Worm (Caenorhabditis elegans) whole organism, L4 larva: ENCODE data around the gene dna-2.

Source experiments
- F26F4.8 ChIP-seq: fragments of 200-800 bp; sonication (Bioruptor generic); conservative IDR thresholded peaks from 2 replicates; pipeline ENCODE4 v1.3.6; 2022; ENCODE audit warnings: missing genetic modification characterization, missing compliant biosample characterization
- R02D3.7 ChIP-seq: fragments of 150-350 bp; sonication (generic microtip); optimal IDR thresholded peaks from 3 replicates; lab custom pipeline; 2014; ENCODE audit warnings: missing biosample characterization, missing genetic modification characterization
- T20F7.1 ChIP-seq: fragments of 200-800 bp; sonication (Bioruptor generic); optimal IDR thresholded peaks from 2 replicates; lab custom pipeline; 2018; ENCODE audit warnings: mild to moderate bottlenecking, missing genetic modification characterization, missing compliant biosample characterization
- Y48G9A.11 ChIP-seq: fragments of 200-800 bp; sonication (Bioruptor generic); IDR thresholded peaks from 2 replicates; pipeline ENCODE4 v1.3.6; 2022; ENCODE audit warnings: missing genetic modification reagents, missing genetic modification characterization, missing compliant biosample characterization
- Y5F2A.4 ChIP-seq: fragments of 200-800 bp; sonication (Bioruptor generic); optimal IDR thresholded peaks from 2 replicates; lab custom pipeline; 2018; ENCODE audit warnings: mild to moderate bottlenecking, missing genetic modification characterization, missing compliant biosample characterization
- Y75B8A.6 ChIP-seq: fragments of 200-800 bp; sonication (Bioruptor generic); IDR thresholded peaks from 2 replicates; pipeline ENCODE4 v1.3.6; 2022; ENCODE audit warnings: missing genetic modification reagents, missing genetic modification characterization, missing compliant biosample characterization
- aha-1 ChIP-seq: fragments of 150-350 bp; peaks from one replicate; lab custom pipeline; 2014; ENCODE audit warnings: missing biosample characterization, missing genetic modification characterization
- ama-1 ChIP-seq: fragments of 150-350 bp; optimal IDR thresholded peaks from 2 replicates; lab custom pipeline; 2014; ENCODE audit warnings: inconsistent platforms, mixed read lengths
- arid-1 ChIP-seq: fragments of 200-800 bp; sonication (Bioruptor generic); conservative IDR thresholded peaks from 2 replicates; pipeline ENCODE4 v1.3.6; 2022; ENCODE audit warnings: missing genetic modification reagents, missing genetic modification characterization, missing compliant biosample characterization
- attf-4 ChIP-seq: sonication (generic microtip); optimal IDR thresholded peaks from 3 replicates; lab custom pipeline; 2017; ENCODE audit warnings: missing biosample characterization, missing genetic modification characterization
- ceh-20 ChIP-seq: fragments of 200-800 bp; sonication (Bioruptor generic); IDR thresholded peaks from 2 replicates; pipeline ENCODE4 v1.3.6; 2022; ENCODE audit warnings: missing genetic modification reagents, missing genetic modification characterization, missing compliant biosample characterization
- ceh-82 ChIP-seq: sonication (generic microtip); optimal IDR thresholded peaks from 2 replicates; lab custom pipeline; 2017; ENCODE audit warnings: missing biosample characterization, missing genetic modification characterization
- daf-16 ChIP-seq, 3 experiments: sonication (generic microtip); optimal IDR thresholded peaks; 2 replicates each; lab custom pipeline; 2016 to 2017; ENCODE audit warnings: missing genetic modification characterization in 3 of 3, missing genetic modification reagents in 3 of 3, mild to moderate bottlenecking in 2 of 3, missing compliant biosample characterization in 2 of 3, missing biosample characterization in 1 of 3, moderate library complexity in 1 of 3
- dmd-6 ChIP-seq: fragments of 200-800 bp; sonication (Bioruptor generic); IDR thresholded peaks from 2 replicates; pipeline ENCODE4 v1.3.6; 2022; ENCODE audit warnings: missing genetic modification reagents, missing genetic modification characterization, missing compliant biosample characterization
- dmd-8 ChIP-seq: fragments of 200-800 bp; sonication (Bioruptor generic); IDR thresholded peaks from 2 replicates; pipeline ENCODE4 v1.3.6; 2022; ENCODE audit warnings: missing genetic modification characterization, missing compliant biosample characterization
- dmd-9 ChIP-seq: fragments of 200-800 bp; sonication (Bioruptor generic); IDR thresholded peaks from 2 replicates; pipeline ENCODE4 v1.3.6; 2022; ENCODE audit warnings: missing genetic modification reagents, missing genetic modification characterization, missing compliant biosample characterization
- dpl-1 ChIP-seq: fragments of 150-350 bp; optimal IDR thresholded peaks from 2 replicates; lab custom pipeline; 2014; ENCODE audit warnings: missing biosample characterization, missing genetic modification reagents, missing genetic modification characterization
- duxl-1 ChIP-seq: sonication (generic microtip); optimal IDR thresholded peaks from 2 replicates; lab custom pipeline; 2016; ENCODE audit warnings: mild to moderate bottlenecking, missing genetic modification characterization, moderate library complexity, missing compliant biosample characterization; ENCODE audit not compliant: poor library complexity
- dve-1 ChIP-seq: sonication (generic microtip); optimal IDR thresholded peaks from 2 replicates; lab custom pipeline; 2017; ENCODE audit warnings: antibody characterized with exemption, mild to moderate bottlenecking, missing genetic modification characterization, missing compliant biosample characterization; ENCODE audit not compliant: insufficient read depth
- hif-1 ChIP-seq, 2 experiments: sonication (generic microtip); optimal IDR thresholded peaks; 2 replicates each; lab custom pipeline; 2016 to 2017; ENCODE audit warnings: missing compliant biosample characterization in 2 of 2, missing genetic modification characterization in 2 of 2, missing genetic modification reagents in 2 of 2, missing genotype in 2 of 2, mild to moderate bottlenecking in 1 of 2
- hlh-30 ChIP-seq: sonication (generic microtip); optimal IDR thresholded peaks from 2 replicates; lab custom pipeline; 2017; ENCODE audit warnings: antibody characterized with exemption, mild to moderate bottlenecking, missing genetic modification characterization, missing compliant biosample characterization; ENCODE audit not compliant: insufficient read depth
- hmg-1.1 ChIP-seq: fragments of 200-800 bp; sonication (Bioruptor generic); IDR thresholded peaks from 2 replicates; pipeline ENCODE4 v1.3.6; 2022; ENCODE audit warnings: missing genetic modification reagents, missing genetic modification characterization, missing compliant biosample characterization
- lim-7 ChIP-seq: fragments of 200-800 bp; sonication (Bioruptor generic); IDR thresholded peaks from 2 replicates; pipeline ENCODE4 v1.3.6; 2022; ENCODE audit warnings: missing genetic modification characterization, missing compliant biosample characterization
- lin-38 ChIP-seq: fragments of 200-800 bp; sonication (Bioruptor generic); IDR thresholded peaks from 2 replicates; pipeline ENCODE4 v1.3.6; 2022; ENCODE audit warnings: missing genetic modification reagents, missing genetic modification characterization, missing compliant biosample characterization
- lir-3 ChIP-seq: sonication (generic microtip); optimal IDR thresholded peaks from 2 replicates; lab custom pipeline; 2016; ENCODE audit warnings: mild to moderate bottlenecking, missing genetic modification characterization, missing compliant biosample characterization
- mdl-1 ChIP-seq, 2 experiments: fragments of 150-350 bp in 1 of 2; sonication (generic microtip) in 1 of 2; optimal IDR thresholded peaks; 2 replicates each; lab custom pipeline; 2014 to 2017; ENCODE audit warnings: missing biosample characterization in 2 of 2, missing genetic modification characterization in 2 of 2
- mxl-3 ChIP-seq: fragments of 200-800 bp; sonication (Bioruptor generic); optimal IDR thresholded peaks from 2 replicates; lab custom pipeline; 2018; ENCODE audit warnings: mild to moderate bottlenecking, missing genetic modification characterization, missing compliant biosample characterization
- nhr-11 ChIP-seq: fragments of 150-350 bp; optimal IDR thresholded peaks from 2 replicates; lab custom pipeline; 2014; ENCODE audit warnings: missing biosample characterization, missing genetic modification characterization
- nhr-237 ChIP-seq: sonication (generic microtip); optimal IDR thresholded peaks from 2 replicates; lab custom pipeline; 2017; ENCODE audit warnings: missing biosample characterization, missing genetic modification characterization
- nhr-25 ChIP-seq: sonication (generic microtip); optimal IDR thresholded peaks from 2 replicates; lab custom pipeline; 2017; ENCODE audit warnings: missing genetic modification characterization, mild to moderate bottlenecking, missing compliant biosample characterization, antibody characterized with exemption, moderate library complexity, borderline replicate concordance; ENCODE audit not compliant: insufficient read depth
- nhr-28 ChIP-seq: fragments of 150-350 bp; optimal IDR thresholded peaks from 2 replicates; lab custom pipeline; 2014; ENCODE audit warnings: missing biosample characterization, missing genetic modification characterization
- nhr-76 ChIP-seq: fragments of 150-350 bp; optimal IDR thresholded peaks from 2 replicates; lab custom pipeline; 2014; ENCODE audit warnings: missing biosample characterization, missing genetic modification characterization
- php-3 ChIP-seq: fragments of 200-800 bp; sonication (Bioruptor generic); IDR thresholded peaks from 2 replicates; pipeline ENCODE4 v1.3.6; 2022; ENCODE audit warnings: missing genetic modification reagents, missing genetic modification characterization, missing compliant biosample characterization
- pqm-1 ChIP-seq: sonication (generic microtip); optimal IDR thresholded peaks from 2 replicates; lab custom pipeline; 2017; ENCODE audit warnings: missing biosample characterization, missing genetic modification characterization
- rbr-2 ChIP-seq: sonication (generic microtip); optimal IDR thresholded peaks from 2 replicates; lab custom pipeline; 2016; ENCODE audit warnings: missing genotype, missing genetic modification characterization, missing compliant biosample characterization
- unc-62 ChIP-seq, 3 experiments: fragments of 150-350 bp in 1 of 3; sonication (generic microtip); optimal IDR thresholded peaks in 2 of 3; peaks in 1 of 3; 1 replicate in 1 of 3; 2 replicates in 2 of 3; lab custom pipeline; 2014 to 2017; ENCODE audit warnings: missing biosample characterization in 3 of 3, missing genetic modification characterization in 3 of 3, missing genetic modification reagents in 3 of 3, missing genotype in 1 of 3
- vab-7 ChIP-seq: fragments of 200-800 bp; sonication (Bioruptor generic); IDR thresholded peaks from 2 replicates; pipeline ENCODE4 v1.3.6; 2022; ENCODE audit warnings: missing genetic modification reagents, missing genetic modification characterization, missing compliant biosample characterization
- zfp-2 ChIP-seq: sonication (generic microtip); optimal IDR thresholded peaks from 2 replicates; lab custom pipeline; 2016; ENCODE audit warnings: mild to moderate bottlenecking, missing genetic modification characterization, missing compliant biosample characterization
- zfp-3 ChIP-seq: fragments of 200-800 bp; sonication (Bioruptor generic); conservative IDR thresholded peaks from 2 replicates; pipeline ENCODE4 v1.3.6; 2022; ENCODE audit warnings: missing genetic modification reagents, missing genetic modification characterization, missing compliant biosample characterization
- zip-11 ChIP-seq: fragments of 200-800 bp; sonication (Bioruptor generic); IDR thresholded peaks from 2 replicates; pipeline ENCODE4 v1.3.6; 2022; ENCODE audit warnings: missing genetic modification characterization, missing compliant biosample characterization

Gene dna-2

ce11 chrII:11797194-11797593, 19.0 kb downstream of the dna-2 start (continued):
- TF ChIP-seq php-3: peak; percentile 76
- TF ChIP-seq F26F4.8 (GFP tag; lab: Robert Waterston, UW): no peak
- peak; percentile 76 for TF ChIP-seq nhr-28 (tag; lab: Kevin White, UChicago)
- no peak for TF ChIP-seq duxl-1 (tag; lab: Kevin White, UChicago)
- TF ChIP-seq vab-7 (GFP tag; lab: Robert Waterston, UW): no peak
- TF ChIP-seq Y75B8A.6: no peak
- TF ChIP-seq dmd-6 (GFP tag; lab: Robert Waterston, UW): peak; percentile 29
- no peak for TF ChIP-seq ama-1 (lab: Kevin White, UChicago)
- no peak for TF ChIP-seq unc-62 (GFP tag; optimal IDR thresholded peaks at IDR 0.05 in 1 of 2; lab: Kevin White, UChicago)
- no peak for TF ChIP-seq unc-62 (tag; optimal IDR thresholded peaks at IDR 0.05; lab: Kevin White, UChicago)
- no peak for TF ChIP-seq attf-4 (tag; lab: Kevin White, UChicago)
- TF ChIP-seq pqm-1 (tag; lab: Kevin White, UChicago): peak; percentile 54
- TF ChIP-seq daf-16 (GFP tag; optimal IDR thresholded peaks at IDR 0.05; lab: Kevin White, UChicago): peak in 1 of 2 experiments; percentile 16
- TF ChIP-seq daf-16 (tag; optimal IDR thresholded peaks at IDR 0.05; lab: Kevin White, UChicago): peak; percentile 82
- no peak for TF ChIP-seq hif-1 (tag; optimal IDR thresholded peaks at IDR 0.05; lab: Kevin White, UChicago)
- TF ChIP-seq nhr-11 (tag; lab: Kevin White, UChicago): no peak
- no peak for TF ChIP-seq Y48G9A.11 (GFP tag; lab: Robert Waterston, UW)
- no peak for TF ChIP-seq ceh-20 (GFP tag; lab: Robert Waterston, UW)
- no peak for TF ChIP-seq dpl-1
- TF ChIP-seq T20F7.1 (GFP tag; lab: Kevin White, UChicago): no peak
- TF ChIP-seq nhr-25: no peak
- no peak for TF ChIP-seq rbr-2 (tag; lab: Kevin White, UChicago)
- no peak for TF ChIP-seq dmd-9 (GFP tag; lab: Robert Waterston, UW)
- no peak for TF ChIP-seq ceh-82
- no peak for TF ChIP-seq lin-38 (GFP tag; lab: Robert Waterston, UW)
- no peak for TF ChIP-seq lir-3 (tag; lab: Kevin White, UChicago)
- no peak for TF ChIP-seq mxl-3 (GFP tag; lab: Kevin White, UChicago)
- TF ChIP-seq nhr-237 (tag; lab: Kevin White, UChicago): no peak
- TF ChIP-seq aha-1 (tag; lab: Kevin White, UChicago): no peak
- TF ChIP-seq mdl-1 (tag; optimal IDR thresholded peaks at IDR 0.05; lab: Kevin White, UChicago): no peak
- no peak for TF ChIP-seq lim-7
- no peak for TF ChIP-seq zfp-3 (GFP tag; lab: Robert Waterston, UW)

ce11 chrII:11798737-11799136, 20.5 kb downstream of the dna-2 start, which contains the start of gene hda-5:
Gene hda-5, plus strand, starts transcription at chrII:11799037.
- no peak for TF ChIP-seq dve-1 (tag; lab: Kevin White, UChicago)
- TF ChIP-seq Y5F2A.4: no peak
- TF ChIP-seq zfp-2 (tag; lab: Kevin White, UChicago): no peak
- TF ChIP-seq ceh-82: no peak
- no peak for TF ChIP-seq R02D3.7 (tag; lab: Kevin White, UChicago)
- TF ChIP-seq unc-62 (GFP tag; optimal IDR thresholded peaks at IDR 0.05 in 1 of 2; lab: Kevin White, UChicago): peak in 1 of 2 experiments; percentile 11
- TF ChIP-seq unc-62 (tag; optimal IDR thresholded peaks at IDR 0.05; lab: Kevin White, UChicago): no peak

- TF ChIP-seq zip-11 (GFP tag; lab: Robert Waterston, UW): no peak
- TF ChIP-seq arid-1 (GFP tag; lab: Robert Waterston, UW): no peak
- no peak for TF ChIP-seq mdl-1 (tag; optimal IDR thresholded peaks at IDR 0.05; lab: Kevin White, UChicago)
- no peak for TF ChIP-seq hlh-30
- no peak for TF ChIP-seq hmg-1.1 (GFP tag; lab: Robert Waterston, UW)
- no peak for TF ChIP-seq dmd-8 (GFP tag; lab: Robert Waterston, UW)
- peak; percentile 3 for TF ChIP-seq pqm-1 (tag; lab: Kevin White, UChicago)
- no peak for TF ChIP-seq aha-1 (tag; lab: Kevin White, UChicago)
- no peak for TF ChIP-seq nhr-76
These were observed 24.2 kb downstream of the dna-2 start, which contains the start of gene F43G6.17 for ce11 chrII:11802451-11802850. Gene F43G6.17, plus strand, starts transcription at chrII:11802751.
